Fruit fly (Drosophila melanogaster): ENCODE data around the gene ImpL2.

The ImpL2 gene

DNA sequence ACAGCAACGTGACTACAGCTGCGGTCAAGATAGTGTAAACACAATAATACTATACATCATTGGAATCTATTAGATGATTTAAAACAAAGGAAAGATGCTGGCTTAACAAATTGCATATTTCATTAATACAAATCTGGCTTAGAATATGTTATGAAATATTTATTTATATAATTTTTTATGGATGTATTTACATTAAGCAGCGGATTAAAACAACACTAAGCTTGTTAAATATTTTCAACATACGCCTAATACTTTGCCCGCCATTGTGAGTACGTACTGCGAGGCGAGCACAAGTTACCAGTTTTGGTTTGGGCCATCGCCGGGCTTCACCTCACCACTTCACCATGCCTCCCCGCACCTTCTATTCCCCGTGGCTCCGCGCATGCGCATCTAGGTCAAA lies 34.0 kb upstream of the ImpL2 start (continued):
- no peak for TF ChIP-seq da (GFP tag; optimal IDR thresholded peaks at IDR 0.05)
- peak; percentile 75 for TF ChIP-seq CG3281 (GFP tag; optimal IDR thresholded peaks at IDR 0.05)
- peak; percentile 66 for TF ChIP-seq Hr3 (GFP tag; optimal IDR thresholded peaks at IDR 0.05)
- TF ChIP-seq CG3838 (GFP tag; optimal IDR thresholded peaks at IDR 0.05): no peak
- peak; percentile 78 for TF ChIP-seq CG11695 (GFP tag; IDR thresholded peaks at IDR 0.05)
- TF ChIP-seq CG17912 (GFP tag; optimal IDR thresholded peaks at IDR 0.05): no peak
- TF ChIP-seq ssp (GFP tag; IDR thresholded peaks at IDR 0.05): peak; percentile 39; the same call in 1 of the 2 replicates
- peak; percentile 67 for TF ChIP-seq Meics (GFP tag; optimal IDR thresholded peaks at IDR 0.05)
- no peak for TF ChIP-seq nau (GFP tag; optimal IDR thresholded peaks at IDR 0.05)

DNA sequence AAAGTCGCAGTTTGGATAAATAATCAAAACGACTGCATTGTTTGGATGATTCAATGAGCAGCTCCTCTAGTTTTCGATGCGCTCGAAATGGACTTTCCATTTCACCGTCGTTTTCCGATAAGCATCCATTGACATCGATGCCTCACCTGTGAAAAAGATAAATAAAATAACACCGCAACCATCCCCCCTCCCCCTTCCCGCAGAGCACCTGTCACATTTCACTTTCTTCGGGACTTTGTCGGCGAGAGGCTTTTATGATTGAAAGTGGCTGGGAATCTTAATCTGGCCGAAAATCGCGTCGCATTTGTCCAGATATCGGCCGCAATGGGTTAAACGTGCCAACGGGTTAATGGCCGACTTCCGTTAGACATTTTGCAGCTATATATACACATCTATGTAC lies 33.3 kb upstream of the ImpL2 start:
- TF ChIP-seq B-H2 (GFP tag; optimal IDR thresholded peaks at IDR 0.05): no peak
- TF ChIP-seq CG30431 (GFP tag; optimal IDR thresholded peaks at IDR 0.05): no peak
- no peak for TF ChIP-seq CG31388 (GFP tag; optimal IDR thresholded peaks at IDR 0.05)
- peak; percentile 31 for TF ChIP-seq kni (GFP tag; optimal IDR thresholded peaks at IDR 0.05)
- no peak for TF ChIP-seq Hmx (GFP tag; optimal IDR thresholded peaks at IDR 0.05)
- peak; percentile 22 for TF ChIP-seq grn (GFP tag; optimal IDR thresholded peaks at IDR 0.05)
- no peak for TF ChIP-seq CG8359 (GFP tag; optimal IDR thresholded peaks at IDR 0.05; ENCODE audit: borderline replicate concordance)
- TF ChIP-seq CG2678 (tag; optimal IDR thresholded peaks at IDR 0.05): no peak
- TF ChIP-seq oc (tag; optimal IDR thresholded peaks at IDR 0.05): peak; percentile 69
- TF ChIP-seq Blimp-1 (GFP tag; optimal IDR thresholded peaks at IDR 0.05): peak; percentile 98
- no peak for TF ChIP-seq sd (tag; optimal IDR thresholded peaks at IDR 0.05)
- TF ChIP-seq CG15073 (GFP tag; optimal IDR thresholded peaks at IDR 0.05): no peak
- TF ChIP-seq Camta (GFP tag; optimal IDR thresholded peaks at IDR 0.05): no peak
- TF ChIP-seq bowl (GFP tag; IDR thresholded peaks at IDR 0.05): no peak
- no peak for TF ChIP-seq Vsx1 (GFP tag; optimal IDR thresholded peaks at IDR 0.05)
- no peak for TF ChIP-seq cad (GFP tag; optimal IDR thresholded peaks at IDR 0.05)
- no peak for TF ChIP-seq Myb (GFP tag; optimal IDR thresholded peaks at IDR 0.05)
- TF ChIP-seq bigmax (GFP tag; optimal IDR thresholded peaks at IDR 0.05): no peak
- TF ChIP-seq Hsf (GFP tag; optimal IDR thresholded peaks at IDR 0.05): no peak
- TF ChIP-seq chn (GFP tag; optimal IDR thresholded peaks at IDR 0.05): no peak
- TF ChIP-seq ro (GFP tag; IDR thresholded peaks at IDR 0.05): no peak

DNA sequence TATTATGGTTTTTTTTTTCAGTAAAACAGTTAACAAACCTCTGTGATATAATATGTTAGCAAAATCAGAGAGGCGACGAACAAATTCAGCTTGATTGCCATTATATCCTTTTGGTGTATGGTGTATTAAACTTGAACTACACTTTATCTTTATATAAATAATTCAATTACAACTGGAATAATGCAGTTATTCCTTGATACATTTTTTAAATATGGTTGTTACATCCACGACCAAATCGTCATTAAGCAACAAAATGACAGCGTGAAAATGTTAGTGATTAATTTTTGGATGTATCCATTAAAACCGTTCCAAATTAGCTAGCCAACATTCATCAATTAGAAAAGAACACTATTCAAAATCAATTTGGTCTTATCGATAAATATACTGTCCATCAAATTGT lies 31.5 kb upstream of the ImpL2 start, which contains the start of gene CG33764:
TSS of gene CG33764 (minus strand) at position 101 of the 400 bp plus-strand sequence.
- no peak for TF ChIP-seq CG14050 (GFP tag; IDR thresholded peaks at IDR 0.05)

DNA sequence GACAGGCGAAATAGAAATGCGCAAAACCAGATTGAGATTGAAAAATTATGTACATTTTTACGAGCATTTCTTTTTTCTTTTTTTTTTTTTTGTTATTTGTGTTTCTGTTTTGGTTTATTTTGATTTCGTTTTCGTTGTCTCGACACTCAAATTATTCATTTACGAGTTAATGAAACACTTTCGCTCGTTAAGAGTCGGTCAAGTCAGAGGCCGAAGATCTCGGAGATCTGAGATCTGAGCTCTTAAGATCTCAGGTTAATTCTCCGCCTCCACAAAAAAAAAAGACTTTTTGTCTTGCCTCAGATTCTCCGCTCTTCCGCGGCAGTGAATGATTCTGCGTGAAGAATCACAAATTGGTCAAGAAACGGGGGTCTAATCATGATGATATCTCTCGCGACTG lies 29.9 kb upstream of the ImpL2 start:
- TF ChIP-seq seq (GFP tag; IDR thresholded peaks at IDR 0.05) (no peak), YL-1 (GFP tag; optimal IDR thresholded peaks at IDR 0.05) (no peak), nau (GFP tag; optimal IDR thresholded peaks at IDR 0.05) (no peak), CoRest (tag; optimal IDR thresholded peaks at IDR 0.05) (no peak), Awh (GFP tag; IDR thresholded peaks at IDR 0.05) (0 out of 2 replicates have a peak, but pooled peaks have one; percentile 54), CG14050 (GFP tag; IDR thresholded peaks at IDR 0.05) (no peak), CG7745 (tag; optimal IDR thresholded peaks at IDR 0.05) (no peak), CG12219 (GFP tag; optimal IDR thresholded peaks at IDR 0.05) (no peak), amos (GFP tag; IDR thresholded peaks at IDR 0.05; ENCODE audit: partially characterized antibody) (no peak), nmo (GFP tag; optimal IDR thresholded peaks at IDR 0.05) (no peak), Chrac-16 (GFP tag; optimal IDR thresholded peaks at IDR 0.05) (no peak), ind (GFP tag; optimal IDR thresholded peaks at IDR 0.05) (no peak), Blimp-1 (GFP tag; optimal IDR thresholded peaks at IDR 0.05) (peak; percentile 88), CG1792 (GFP tag; optimal IDR thresholded peaks at IDR 0.05) (no peak), fd102C (GFP tag; optimal IDR thresholded peaks at IDR 0.05) (no peak), CG4617 (GFP tag; optimal IDR thresholded peaks at IDR 0.05; ENCODE audit: borderline replicate concordance) (no peak), HmgZ (tag; optimal IDR thresholded peaks at IDR 0.05) (no peak), scrt (GFP tag; optimal IDR thresholded peaks at IDR 0.05) (no peak), pnt (GFP tag; optimal IDR thresholded peaks at IDR 0.05) (no peak), grn (GFP tag; optimal IDR thresholded peaks at IDR 0.05) (peak; percentile 1), Six4 (GFP tag; optimal IDR thresholded peaks at IDR 0.05) (no peak)

Data from whole organism, embryonic.